Worm (Caenorhabditis elegans) whole organism, L4 larva: ENCODE results near the gene F55B11.2.

Experiments used
- egl-27 ChIP-seq: sonication (generic microtip); optimal IDR thresholded peaks from 3 replicates; lab custom pipeline; 2017; ENCODE audit warnings: missing biosample characterization, missing genetic modification reagents, missing genetic modification characterization
- lin-15B ChIP-seq: fragments of 150-350 bp; sonication (generic microtip); optimal IDR thresholded peaks from 3 replicates; lab custom pipeline; 2014; ENCODE audit warnings: missing biosample characterization, missing genetic modification characterization
- nhr-48 ChIP-seq: sonication (generic microtip); optimal IDR thresholded peaks from 2 replicates; lab custom pipeline; 2016; ENCODE audit warnings: mild to moderate bottlenecking, missing genetic modification characterization, missing compliant biosample characterization

ce11 chrIV:14456667-14457066 lies 33.6 kb upstream of the F55B11.2 start, which contains the start of gene nspg-9:
- TF ChIP-seq lin-15B: no peak
- no peak for TF ChIP-seq egl-27 (tag; lab: Kevin White, UChicago)
- no peak for TF ChIP-seq nhr-48 (tag; lab: Kevin White, UChicago)
